Fruit fly (Drosophila melanogaster): Measurements from ENCODE around the gene Atg101.

Gene Atg101

dm6 chrX:18801293-18801692 is 9.8 kb downstream of the Atg101 start:
- TF ChIP-seq CG12605 (GFP tag; IDR thresholded peaks at IDR 0.05) (no peak), CG32121 (GFP tag; IDR thresholded peaks at IDR 0.05) (no peak), EcR (GFP tag; optimal IDR thresholded peaks at IDR 0.05) (peak; percentile 89)

dm6 chrX:18805036-18805435 is 13.6 kb downstream of the Atg101 start:
- TF ChIP-seq CG8301 (tag; optimal IDR thresholded peaks at IDR 0.05) (no peak), CG10348 (GFP tag; IDR thresholded peaks at IDR 0.05) (no peak), Pif1B (GFP tag; optimal IDR thresholded peaks at IDR 0.05) (no peak)

- TF ChIP-seq CG4496 (GFP tag; IDR thresholded peaks at IDR 0.05) (no peak), CG17806 (tag; optimal IDR thresholded peaks at IDR 0.05) (no peak), CG9948 (tag; optimal IDR thresholded peaks at IDR 0.05) (no peak), CG32121 (GFP tag; IDR thresholded peaks at IDR 0.05) (no peak), CG14655 (GFP tag; optimal IDR thresholded peaks at IDR 0.05) (no peak), D1 (tag; optimal IDR thresholded peaks at IDR 0.05) (no peak), CG10348 (GFP tag; IDR thresholded peaks at IDR 0.05) (no peak), Pif1B (GFP tag; optimal IDR thresholded peaks at IDR 0.05) (no peak), CG8159 (tag; optimal IDR thresholded peaks at IDR 0.05) (no peak), CG12605 (GFP tag; IDR thresholded peaks at IDR 0.05) (no peak), gl (tag; optimal IDR thresholded peaks at IDR 0.05) (no peak), CG8301 (tag; optimal IDR thresholded peaks at IDR 0.05) (no peak), CG34367 (tag; optimal IDR thresholded peaks at IDR 0.05) (no peak), fd96Ca (GFP tag; IDR thresholded peaks at IDR 0.05) (no peak), rn (GFP tag; IDR thresholded peaks at IDR 0.05) (no peak), Snoo (tag; optimal IDR thresholded peaks at IDR 0.05) (no peak), CG15710 (tag; optimal IDR thresholded peaks at IDR 0.05) (no peak), CG13204 (GFP tag; optimal IDR thresholded peaks at IDR 0.05) (no peak)
Measured at dm6 chrX:18806365-18806764, 14.9 kb downstream of the Atg101 start, which contains the start of gene CG7058. TSS of gene CG7058 (plus strand) at chrX:18806694.

dm6 chrX:18812111-18812510 is 20.6 kb downstream of the Atg101 start:
- TF ChIP-seq EcR (GFP tag; optimal IDR thresholded peaks at IDR 0.05) (no peak), CG8159 (tag; optimal IDR thresholded peaks at IDR 0.05) (no peak), CG4496 (GFP tag; IDR thresholded peaks at IDR 0.05) (no peak), Pif1B (GFP tag; optimal IDR thresholded peaks at IDR 0.05) (no peak), D1 (tag; optimal IDR thresholded peaks at IDR 0.05) (no peak), rn (GFP tag; IDR thresholded peaks at IDR 0.05) (no peak), CG34367 (tag; optimal IDR thresholded peaks at IDR 0.05) (no peak), CG12605 (GFP tag; IDR thresholded peaks at IDR 0.05) (no peak), CG17806 (tag; optimal IDR thresholded peaks at IDR 0.05) (no peak), CG8301 (tag; optimal IDR thresholded peaks at IDR 0.05) (no peak), CG13204 (GFP tag; optimal IDR thresholded peaks at IDR 0.05) (no peak), CG32121 (GFP tag; IDR thresholded peaks at IDR 0.05) (no peak), fd96Ca (GFP tag; IDR thresholded peaks at IDR 0.05) (no peak), CG15710 (tag; optimal IDR thresholded peaks at IDR 0.05) (no peak), CG10348 (GFP tag; IDR thresholded peaks at IDR 0.05) (no peak), Ets98B (GFP tag; IDR thresholded peaks at IDR 0.05) (no peak), Pif1A (GFP tag; optimal IDR thresholded peaks at IDR 0.05) (no peak)

dm6 chrX:18813049-18813448 is 21.6 kb downstream of the Atg101 start, which contains the start of gene CG42450:
TSS of gene CG42450 (plus strand) at chrX:18813297.
- TF ChIP-seq EcR (GFP tag; optimal IDR thresholded peaks at IDR 0.05) (no peak), CG4496 (GFP tag; IDR thresholded peaks at IDR 0.05) (0 out of 3 replicates have a peak, but pooled peaks have one; percentile 15)

dm6 chrX:18814373-18814772 is 22.9 kb downstream of the Atg101 start:
- TF ChIP-seq CG32121 (GFP tag; IDR thresholded peaks at IDR 0.05) (no peak), Pif1A (GFP tag; optimal IDR thresholded peaks at IDR 0.05) (no peak), CG4496 (GFP tag; IDR thresholded peaks at IDR 0.05) (0 out of 3 replicates have a peak, but pooled peaks have one; percentile 13), fd96Ca (GFP tag; IDR thresholded peaks at IDR 0.05) (no peak)

- no peak for TF ChIP-seq CG9948 (tag; optimal IDR thresholded peaks at IDR 0.05)
- no peak for TF ChIP-seq CG12605 (GFP tag; IDR thresholded peaks at IDR 0.05)
- no peak for TF ChIP-seq CG8301 (tag; optimal IDR thresholded peaks at IDR 0.05)
- no peak for TF ChIP-seq EcR (GFP tag; optimal IDR thresholded peaks at IDR 0.05)
- no peak for TF ChIP-seq CG4496 (GFP tag; IDR thresholded peaks at IDR 0.05)
- TF ChIP-seq rn (GFP tag; IDR thresholded peaks at IDR 0.05), result no peak
- TF ChIP-seq CG10348 (GFP tag; IDR thresholded peaks at IDR 0.05), result no peak
- no peak for TF ChIP-seq CG32121 (GFP tag; IDR thresholded peaks at IDR 0.05)
- TF ChIP-seq CG34367 (tag; optimal IDR thresholded peaks at IDR 0.05), result no peak
- TF ChIP-seq CG14655 (GFP tag; optimal IDR thresholded peaks at IDR 0.05), result no peak
- no peak for TF ChIP-seq Pif1B (GFP tag; optimal IDR thresholded peaks at IDR 0.05)
- no peak for TF ChIP-seq fd96Ca (GFP tag; IDR thresholded peaks at IDR 0.05)
- no peak for TF ChIP-seq Ets98B (GFP tag; IDR thresholded peaks at IDR 0.05)
- no peak for TF ChIP-seq CG17806 (tag; optimal IDR thresholded peaks at IDR 0.05)
- TF ChIP-seq gl (tag; optimal IDR thresholded peaks at IDR 0.05), result no peak
- no peak for TF ChIP-seq Snoo (tag; optimal IDR thresholded peaks at IDR 0.05)
- no peak for TF ChIP-seq CG13204 (GFP tag; optimal IDR thresholded peaks at IDR 0.05)
Measured at dm6 chrX:18814944-18815343, 23.5 kb downstream of the Atg101 start.

Measured in whole organism, pupa.